Fruit fly (Drosophila melanogaster): ENCODE measurements around the gene HemK2.

Gene HemK2

DNA sequence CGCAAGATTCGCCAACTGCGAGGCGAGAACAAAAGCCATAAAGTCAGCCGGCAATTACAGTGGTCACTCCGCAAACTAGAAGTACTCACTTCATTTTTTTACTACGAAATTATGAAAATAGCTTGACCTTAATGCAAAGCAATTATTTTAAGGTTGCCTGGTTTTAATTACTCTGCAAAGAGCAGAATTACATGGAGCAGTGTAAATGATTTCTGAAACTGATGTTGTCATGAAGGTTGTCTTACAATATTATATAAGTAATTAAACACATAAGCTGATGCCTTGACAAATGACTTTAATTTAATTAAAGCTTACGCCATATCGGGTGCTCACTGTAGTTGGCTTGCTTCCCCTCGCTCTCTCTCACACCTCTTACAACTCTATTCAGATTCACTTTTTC lies 25.3 kb downstream of the HemK2 start:
- peak; percentile 83 for TF ChIP-seq CG4496 (GFP tag; IDR thresholded peaks at IDR 0.05)
- TF ChIP-seq CG12605 (GFP tag; IDR thresholded peaks at IDR 0.05), result no peak
- TF ChIP-seq CG15710 (tag; optimal IDR thresholded peaks at IDR 0.05), result peak; percentile 90
- peak; percentile 93 for TF ChIP-seq CG8159 (tag; optimal IDR thresholded peaks at IDR 0.05)
- TF ChIP-seq CG10348 (GFP tag; IDR thresholded peaks at IDR 0.05), result no peak
- peak; percentile 87 for TF ChIP-seq CG8301 (tag; optimal IDR thresholded peaks at IDR 0.05)
- TF ChIP-seq D1 (tag; optimal IDR thresholded peaks at IDR 0.05), result no peak
- peak; percentile 68 for TF ChIP-seq CG13204 (GFP tag; optimal IDR thresholded peaks at IDR 0.05)
- peak; percentile 76 for TF ChIP-seq fd96Ca (GFP tag; IDR thresholded peaks at IDR 0.05)
- peak; percentile 48; the same call in 1 of the 2 replicates for TF ChIP-seq rn (GFP tag; IDR thresholded peaks at IDR 0.05)
- TF ChIP-seq EcR (GFP tag; optimal IDR thresholded peaks at IDR 0.05), result no peak
- TF ChIP-seq CG17806 (tag; optimal IDR thresholded peaks at IDR 0.05), result peak; percentile 86
- TF ChIP-seq Pif1B (GFP tag; optimal IDR thresholded peaks at IDR 0.05), result peak; percentile 80
- TF ChIP-seq CG34367 (tag; optimal IDR thresholded peaks at IDR 0.05), result peak; percentile 79
- peak; percentile 85 for TF ChIP-seq CG9948 (tag; optimal IDR thresholded peaks at IDR 0.05)
- peak; percentile 70 for TF ChIP-seq gl (tag; optimal IDR thresholded peaks at IDR 0.05)
- peak; percentile 92 for TF ChIP-seq CG14655 (GFP tag; optimal IDR thresholded peaks at IDR 0.05)
- TF ChIP-seq Snoo (tag; optimal IDR thresholded peaks at IDR 0.05), result peak; percentile 45
- peak; percentile 79 for TF ChIP-seq Pif1A (GFP tag; optimal IDR thresholded peaks at IDR 0.05)
- TF ChIP-seq CG32121 (GFP tag; IDR thresholded peaks at IDR 0.05), result peak; percentile 77; the same call in 1 of the 2 replicates
- TF ChIP-seq Ets98B (GFP tag; IDR thresholded peaks at IDR 0.05), result peak; percentile 32

DNA sequence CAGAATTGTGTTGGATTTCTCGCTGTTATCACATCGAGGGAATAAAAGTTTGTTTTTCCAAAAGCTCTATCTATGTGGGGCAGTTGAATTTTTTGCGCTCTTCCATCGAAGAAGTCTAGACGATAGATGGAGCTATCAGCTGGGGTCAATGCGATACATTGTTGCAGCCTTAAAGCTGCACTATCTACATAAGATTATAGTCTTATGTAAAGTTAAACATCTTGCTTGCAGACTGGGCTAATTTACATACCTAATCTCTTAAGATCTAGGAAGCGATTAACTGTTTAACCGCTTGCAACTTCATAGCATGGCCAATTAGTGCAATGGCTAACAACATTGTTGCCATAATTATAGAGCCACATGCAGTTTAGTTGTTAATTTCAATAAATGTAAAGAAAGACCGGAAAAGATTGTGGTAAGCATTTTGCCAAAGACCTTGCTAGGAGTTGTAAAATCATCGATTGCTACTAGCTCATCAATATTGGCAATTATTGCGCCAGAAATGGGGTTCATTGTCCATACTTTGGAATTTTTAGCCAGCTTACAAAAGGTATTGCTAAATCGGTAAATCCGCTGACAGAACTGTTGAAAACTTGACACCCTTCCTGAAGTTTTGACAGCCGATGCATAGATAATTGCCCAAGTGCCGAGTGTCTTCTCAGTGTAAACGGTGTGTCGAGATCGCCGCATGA lies 27.2 kb downstream of the HemK2 start:
- TF ChIP-seq fd96Ca (GFP tag; IDR thresholded peaks at IDR 0.05), result no peak
- TF ChIP-seq CG34367 (tag; optimal IDR thresholded peaks at IDR 0.05), result no peak
- no peak for TF ChIP-seq CG8301 (tag; optimal IDR thresholded peaks at IDR 0.05)
- TF ChIP-seq D1 (tag; optimal IDR thresholded peaks at IDR 0.05), result no peak
- TF ChIP-seq Snoo (tag; optimal IDR thresholded peaks at IDR 0.05), result no peak
- no peak for TF ChIP-seq CG4496 (GFP tag; IDR thresholded peaks at IDR 0.05)
- no peak for TF ChIP-seq Pif1B (GFP tag; optimal IDR thresholded peaks at IDR 0.05)
- TF ChIP-seq gl (tag; optimal IDR thresholded peaks at IDR 0.05), result no peak
- TF ChIP-seq CG12605 (GFP tag; IDR thresholded peaks at IDR 0.05), result no peak
- no peak for TF ChIP-seq rn (GFP tag; IDR thresholded peaks at IDR 0.05)
- TF ChIP-seq CG15710 (tag; optimal IDR thresholded peaks at IDR 0.05), result no peak
- no peak for TF ChIP-seq Ets98B (GFP tag; IDR thresholded peaks at IDR 0.05)

DNA sequence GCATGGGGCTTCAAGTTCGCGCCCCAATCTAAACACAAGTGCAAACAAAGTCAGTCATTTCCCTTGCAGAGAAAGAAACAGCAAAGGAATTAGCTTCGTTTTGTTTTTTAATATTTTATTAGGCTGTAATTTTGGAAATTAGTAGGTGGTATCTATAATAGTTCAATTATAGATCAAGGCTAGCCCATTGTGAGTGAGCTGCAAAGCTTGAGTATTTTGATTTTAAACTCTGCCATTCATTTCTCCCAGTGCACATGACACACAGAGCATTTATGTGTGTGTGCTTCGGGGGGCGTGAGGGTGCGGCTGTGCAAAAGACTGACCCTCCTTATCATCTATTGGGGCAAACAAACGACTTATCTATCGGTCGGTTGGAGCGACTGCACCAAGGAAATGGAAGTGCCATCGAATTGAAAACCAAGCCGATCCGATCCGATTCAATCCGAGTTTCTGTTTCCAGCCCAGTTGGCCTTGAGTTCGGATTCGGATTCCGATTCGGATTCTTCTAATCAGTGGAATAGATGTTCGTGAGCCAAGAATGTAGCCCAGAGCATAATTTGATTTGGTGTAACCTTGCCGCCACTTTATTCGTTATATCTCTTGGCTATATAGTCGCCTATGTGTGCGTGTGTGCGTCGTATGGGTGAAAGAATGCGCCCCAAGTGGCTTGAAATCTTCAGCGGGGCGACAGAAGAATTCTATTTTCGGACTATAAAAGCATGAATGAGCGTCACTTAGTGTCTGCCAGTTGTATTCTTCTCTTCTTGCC lies 27.9 kb downstream of the HemK2 start:
- TF ChIP-seq CG12605 (GFP tag; IDR thresholded peaks at IDR 0.05) (0 out of 2 replicates have a peak, but pooled peaks have one; percentile 9), fd96Ca (GFP tag; IDR thresholded peaks at IDR 0.05) (peak; percentile 73; the same call in 2 of the 3 replicates), CG8301 (tag; optimal IDR thresholded peaks at IDR 0.05) (peak; percentile 55), gl (tag; optimal IDR thresholded peaks at IDR 0.05) (no peak), rn (GFP tag; IDR thresholded peaks at IDR 0.05) (no peak), CG13204 (GFP tag; optimal IDR thresholded peaks at IDR 0.05) (no peak), CG8159 (tag; optimal IDR thresholded peaks at IDR 0.05) (no peak), CG9948 (tag; optimal IDR thresholded peaks at IDR 0.05) (no peak), Pif1A (GFP tag; optimal IDR thresholded peaks at IDR 0.05) (peak; percentile 22), CG34367 (tag; optimal IDR thresholded peaks at IDR 0.05) (no peak), Pif1B (GFP tag; optimal IDR thresholded peaks at IDR 0.05) (no peak), CG4496 (GFP tag; IDR thresholded peaks at IDR 0.05) (peak; percentile 68; the same call in 2 of the 3 replicates), CG32121 (GFP tag; IDR thresholded peaks at IDR 0.05) (peak; percentile 50; the same call in 1 of the 2 replicates), D1 (tag; optimal IDR thresholded peaks at IDR 0.05) (no peak), CG17806 (tag; optimal IDR thresholded peaks at IDR 0.05) (peak; percentile 13), EcR (GFP tag; optimal IDR thresholded peaks at IDR 0.05) (no peak), Snoo (tag; optimal IDR thresholded peaks at IDR 0.05) (no peak), Ets98B (GFP tag; IDR thresholded peaks at IDR 0.05) (peak; percentile 77), CG14655 (GFP tag; optimal IDR thresholded peaks at IDR 0.05) (peak; percentile 58), CG15710 (tag; optimal IDR thresholded peaks at IDR 0.05) (no peak), CG10348 (GFP tag; IDR thresholded peaks at IDR 0.05) (no peak)

DNA sequence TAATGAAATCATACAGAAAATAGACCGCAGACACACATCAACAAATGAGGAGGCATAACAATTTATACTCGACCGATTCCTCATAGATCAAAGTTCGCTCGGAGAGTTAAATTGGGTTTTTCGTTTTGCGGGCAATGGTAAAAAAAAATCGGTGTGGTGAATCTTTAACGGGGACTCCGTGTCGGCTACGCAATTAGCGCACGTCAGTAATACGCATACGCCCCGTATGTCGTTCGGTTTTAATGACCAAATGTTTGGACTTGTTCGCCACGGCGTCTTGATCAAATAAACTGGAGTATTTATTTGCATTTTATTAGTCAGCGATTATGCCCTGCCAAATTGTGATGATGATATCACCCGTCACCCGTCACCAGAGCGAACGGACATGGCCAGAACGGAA lies 28.7 kb downstream of the HemK2 start:
- no peak for TF ChIP-seq CG15710 (tag; optimal IDR thresholded peaks at IDR 0.05)
- no peak for TF ChIP-seq rn (GFP tag; IDR thresholded peaks at IDR 0.05)
- no peak for TF ChIP-seq Ets98B (GFP tag; IDR thresholded peaks at IDR 0.05)
- TF ChIP-seq CG10348 (GFP tag; IDR thresholded peaks at IDR 0.05), result no peak

DNA sequence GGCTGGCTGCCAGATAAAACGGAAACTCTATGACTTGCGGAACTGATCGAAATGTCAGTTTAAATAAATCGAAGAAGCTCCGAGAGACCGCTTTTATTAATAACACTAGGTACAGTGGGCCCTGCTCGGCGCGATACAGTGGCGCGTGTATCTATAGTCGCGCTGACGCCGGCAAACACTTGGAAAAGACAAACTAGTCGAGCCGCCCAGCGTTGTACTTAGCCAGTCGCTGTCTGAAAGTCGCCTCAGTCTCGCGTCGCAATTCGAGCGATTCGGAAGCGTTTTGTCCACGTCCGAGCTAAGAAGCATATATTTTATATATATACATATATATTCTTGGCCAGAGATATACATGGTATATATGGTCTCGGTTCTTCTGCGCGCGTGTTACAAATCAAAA lies 29.6 kb downstream of the HemK2 start:
- no peak for TF ChIP-seq Snoo (tag; optimal IDR thresholded peaks at IDR 0.05)
- TF ChIP-seq CG14655 (GFP tag; optimal IDR thresholded peaks at IDR 0.05), result peak; percentile 58
- TF ChIP-seq CG17806 (tag; optimal IDR thresholded peaks at IDR 0.05), result peak; percentile 4
- peak; percentile 71 for TF ChIP-seq Ets98B (GFP tag; IDR thresholded peaks at IDR 0.05)
- no peak for TF ChIP-seq CG13204 (GFP tag; optimal IDR thresholded peaks at IDR 0.05)
- TF ChIP-seq CG10348 (GFP tag; IDR thresholded peaks at IDR 0.05), result no peak
- no peak for TF ChIP-seq CG15710 (tag; optimal IDR thresholded peaks at IDR 0.05)
- TF ChIP-seq CG34367 (tag; optimal IDR thresholded peaks at IDR 0.05), result no peak
- peak; percentile 5 for TF ChIP-seq Pif1B (GFP tag; optimal IDR thresholded peaks at IDR 0.05)
- no peak for TF ChIP-seq CG12605 (GFP tag; IDR thresholded peaks at IDR 0.05)
- TF ChIP-seq fd96Ca (GFP tag; IDR thresholded peaks at IDR 0.05), result peak; percentile 37; the same call in 1 of the 3 replicates
- TF ChIP-seq rn (GFP tag; IDR thresholded peaks at IDR 0.05), result no peak
- TF ChIP-seq D1 (tag; optimal IDR thresholded peaks at IDR 0.05), result no peak
- TF ChIP-seq CG9948 (tag; optimal IDR thresholded peaks at IDR 0.05), result no peak
- TF ChIP-seq Pif1A (GFP tag; optimal IDR thresholded peaks at IDR 0.05), result peak; percentile 15
- TF ChIP-seq CG8159 (tag; optimal IDR thresholded peaks at IDR 0.05), result no peak
- TF ChIP-seq gl (tag; optimal IDR thresholded peaks at IDR 0.05), result no peak
- no peak for TF ChIP-seq EcR (GFP tag; optimal IDR thresholded peaks at IDR 0.05)
- TF ChIP-seq CG4496 (GFP tag; IDR thresholded peaks at IDR 0.05), result peak; percentile 63
- peak; percentile 57 for TF ChIP-seq CG32121 (GFP tag; IDR thresholded peaks at IDR 0.05)
- TF ChIP-seq CG8301 (tag; optimal IDR thresholded peaks at IDR 0.05), result peak; percentile 8
